Worm (Caenorhabditis elegans): ENCODE results near the gene Y50D4A.1.

- TF ChIP-seq elt-2 (tag; optimal IDR thresholded peaks at IDR 0.05) (no peak), nhr-90 (tag; optimal IDR thresholded peaks at IDR 0.05; ENCODE audit: poor library complexity) (no peak), ces-1 (GFP tag; optimal IDR thresholded peaks at IDR 0.05) (no peak)
These were observed 20.3 kb downstream of the Y50D4A.1 start for ce11 chrV:1227756-1228665.
